Worm (Caenorhabditis elegans): ENCODE data around the gene C01B10.11.

The C01B10.11 gene

ce11 chrIV:6634789-6635188, 23.0 kb upstream of the C01B10.11 start, which contains the start of gene metl-13:
Gene metl-13, plus strand, starts transcription at chrIV:6635089.
- TF ChIP-seq sea-1 (GFP tag; conservative IDR thresholded peaks at IDR 0.05): no peak
- no peak for TF ChIP-seq ets-7 (tag; optimal IDR thresholded peaks at IDR 0.05)
- no peak for TF ChIP-seq F13C5.2 (tag; optimal IDR thresholded peaks at IDR 0.05)
- no peak for TF ChIP-seq ceh-36 (tag; optimal IDR thresholded peaks at IDR 0.05)
- no peak for TF ChIP-seq flt-1 (GFP tag; IDR thresholded peaks at IDR 0.05)
- TF ChIP-seq ceh-13 (GFP tag; optimal IDR thresholded peaks at IDR 0.05): no peak
- no peak for TF ChIP-seq tra-4 (tag; optimal IDR thresholded peaks at IDR 0.05)
- TF ChIP-seq pes-1 (GFP tag; IDR thresholded peaks at IDR 0.05): no peak
- TF ChIP-seq hmbx-1 (tag; optimal IDR thresholded peaks at IDR 0.05): no peak
- no peak for TF ChIP-seq tbx-11 (GFP tag; IDR thresholded peaks at IDR 0.05)
- TF ChIP-seq B0310.2 (tag; optimal IDR thresholded peaks at IDR 0.05): no peak
- TF ChIP-seq aly-1 (tag; optimal IDR thresholded peaks at IDR 0.05): no peak
- no peak for TF ChIP-seq hmg-4 (GFP tag; optimal IDR thresholded peaks at IDR 0.05)
- no peak for TF ChIP-seq ama-1 (optimal IDR thresholded peaks at IDR 0.05)
- no peak for TF ChIP-seq scrt-1 (GFP tag; IDR thresholded peaks at IDR 0.05)
- no peak for TF ChIP-seq hnd-1 (tag; optimal IDR thresholded peaks at IDR 0.05)
- no peak for TF ChIP-seq tbx-37 (GFP tag; conservative IDR thresholded peaks at IDR 0.05)

DNA sequence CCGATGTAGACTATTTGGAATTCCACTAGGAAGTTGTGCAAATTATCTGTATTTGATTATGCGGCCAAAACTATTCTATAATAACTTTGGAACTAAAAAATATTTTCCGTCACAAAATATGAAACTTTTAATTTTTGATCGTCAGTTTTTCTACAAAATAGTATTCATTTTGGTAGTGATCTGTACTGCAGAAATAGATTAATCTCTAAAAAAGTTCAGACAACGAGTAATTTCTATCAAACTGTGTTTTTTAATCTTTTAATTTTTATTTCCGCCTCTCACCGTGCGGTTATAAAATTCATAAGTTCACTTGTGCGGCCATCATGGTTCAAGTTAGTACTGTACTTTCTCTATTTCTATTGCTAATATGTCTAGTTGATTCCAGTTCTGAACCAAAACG, 19.5 kb upstream of the C01B10.11 start, which contains the start of gene C01B10.7:
C01B10.7 (plus strand) TSS at position 301 of the 400 bp plus-strand sequence.
- TF ChIP-seq F13C5.2 (tag; optimal IDR thresholded peaks at IDR 0.05) (no peak), ama-1 (optimal IDR thresholded peaks at IDR 0.05) (no peak)

ce11 chrIV:6639880-6640279, 17.9 kb upstream of the C01B10.11 start, which contains the start of gene C01B10.6:
Gene C01B10.6, plus strand, starts transcription at chrIV:6640180.
- no peak for TF ChIP-seq F13C5.2 (tag; optimal IDR thresholded peaks at IDR 0.05)
- no peak for TF ChIP-seq sea-1 (GFP tag; conservative IDR thresholded peaks at IDR 0.05)
- TF ChIP-seq ama-1 (optimal IDR thresholded peaks at IDR 0.05): no peak
- no peak for TF ChIP-seq B0310.2 (tag; optimal IDR thresholded peaks at IDR 0.05)
- TF ChIP-seq aly-1 (tag; optimal IDR thresholded peaks at IDR 0.05): no peak
- no peak for TF ChIP-seq pes-1 (GFP tag; IDR thresholded peaks at IDR 0.05)
- TF ChIP-seq hmg-4 (GFP tag; optimal IDR thresholded peaks at IDR 0.05): no peak
- no peak for TF ChIP-seq ceh-13 (GFP tag; optimal IDR thresholded peaks at IDR 0.05)
- TF ChIP-seq ceh-36 (tag; optimal IDR thresholded peaks at IDR 0.05): no peak
- TF ChIP-seq scrt-1 (GFP tag; IDR thresholded peaks at IDR 0.05): no peak
- no peak for TF ChIP-seq tbx-37 (GFP tag; conservative IDR thresholded peaks at IDR 0.05)
- TF ChIP-seq ets-7 (tag; optimal IDR thresholded peaks at IDR 0.05): no peak
- TF ChIP-seq hmbx-1 (tag; optimal IDR thresholded peaks at IDR 0.05): no peak
- TF ChIP-seq flt-1 (GFP tag; IDR thresholded peaks at IDR 0.05): no peak
- no peak for TF ChIP-seq hnd-1 (tag; optimal IDR thresholded peaks at IDR 0.05)
- TF ChIP-seq tra-4 (tag; optimal IDR thresholded peaks at IDR 0.05): no peak
- no peak for TF ChIP-seq tbx-11 (GFP tag; IDR thresholded peaks at IDR 0.05)

DNA sequence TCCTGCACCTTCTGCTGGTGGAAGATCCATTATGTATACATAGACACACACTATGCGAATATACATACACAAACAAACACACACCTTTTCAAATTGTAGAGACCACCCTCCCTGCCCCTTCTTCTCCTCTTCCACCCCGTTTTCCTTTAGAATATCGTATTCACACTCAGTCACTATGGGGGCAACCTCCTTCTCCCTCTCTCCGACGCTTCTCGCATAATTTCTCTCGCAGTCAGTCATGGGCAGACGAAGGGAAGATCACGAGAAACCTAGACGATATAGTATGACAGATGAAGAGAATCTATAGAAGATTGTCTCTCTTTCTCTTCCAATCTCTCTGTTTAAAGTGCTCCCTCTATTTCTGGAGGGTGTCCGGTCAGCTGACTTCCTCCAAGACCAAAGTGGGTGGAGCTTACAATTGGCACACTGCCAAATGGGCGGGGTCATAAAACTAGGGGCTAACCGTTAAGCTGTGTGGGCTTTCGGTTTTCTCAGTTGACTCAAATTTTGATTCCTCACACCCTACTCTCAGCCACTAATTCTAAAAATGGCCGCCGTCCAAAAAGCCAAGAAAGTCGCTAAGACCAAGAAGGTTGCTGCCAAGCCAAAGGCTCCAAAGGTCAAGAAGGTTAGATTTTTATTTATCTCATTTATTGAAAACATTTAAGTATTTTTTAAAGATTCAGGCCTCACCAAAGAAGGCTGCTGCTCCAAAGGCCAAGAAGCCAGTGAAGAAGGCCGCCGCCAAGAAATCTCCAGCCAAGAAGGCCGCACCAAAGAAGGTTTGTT, 11.7 kb upstream of the C01B10.11 start, which contains the start of gene hil-7:
hil-7 (plus strand) TSS at position 446 of the 789 bp plus-strand sequence.
- TF ChIP-seq tbx-11 (GFP tag; IDR thresholded peaks at IDR 0.05) (no peak), ets-7 (tag; optimal IDR thresholded peaks at IDR 0.05) (no peak), hmg-4 (GFP tag; optimal IDR thresholded peaks at IDR 0.05) (peak; percentile 63), tra-4 (tag; optimal IDR thresholded peaks at IDR 0.05) (no peak), hnd-1 (tag; optimal IDR thresholded peaks at IDR 0.05) (no peak), B0310.2 (tag; optimal IDR thresholded peaks at IDR 0.05) (no peak), F13C5.2 (tag; optimal IDR thresholded peaks at IDR 0.05) (peak; percentile 12), ceh-36 (tag; optimal IDR thresholded peaks at IDR 0.05) (no peak), pes-1 (GFP tag; IDR thresholded peaks at IDR 0.05) (no peak; the same call in 1 of the 2 replicates), sea-1 (GFP tag; conservative IDR thresholded peaks at IDR 0.05) (no peak), hmbx-1 (tag; optimal IDR thresholded peaks at IDR 0.05) (no peak), scrt-1 (GFP tag; IDR thresholded peaks at IDR 0.05) (no peak), flt-1 (GFP tag; IDR thresholded peaks at IDR 0.05) (no peak), tbx-37 (GFP tag; conservative IDR thresholded peaks at IDR 0.05) (no peak), ama-1 (optimal IDR thresholded peaks at IDR 0.05) (peak; percentile 90), aly-1 (tag; optimal IDR thresholded peaks at IDR 0.05) (peak; percentile 61), ceh-13 (GFP tag; optimal IDR thresholded peaks at IDR 0.05) (no peak)

ce11 chrIV:6646905-6647304, 10.9 kb upstream of the C01B10.11 start:
- TF ChIP-seq ama-1 (optimal IDR thresholded peaks at IDR 0.05) (peak; percentile 57), scrt-1 (GFP tag; IDR thresholded peaks at IDR 0.05) (no peak), tbx-37 (GFP tag; conservative IDR thresholded peaks at IDR 0.05) (0 out of 2 replicates have a peak, but pooled peaks have one; percentile 13)

ce11 chrIV:6648625-6649024, 9.2 kb upstream of the C01B10.11 start:
- TF ChIP-seq ama-1 (optimal IDR thresholded peaks at IDR 0.05) (no peak), flt-1 (GFP tag; IDR thresholded peaks at IDR 0.05) (no peak; the same call in 1 of the 2 replicates), tbx-11 (GFP tag; IDR thresholded peaks at IDR 0.05) (no peak), hmbx-1 (tag; optimal IDR thresholded peaks at IDR 0.05) (no peak), ceh-36 (tag; optimal IDR thresholded peaks at IDR 0.05) (no peak), tbx-37 (GFP tag; conservative IDR thresholded peaks at IDR 0.05) (no peak), B0310.2 (tag; optimal IDR thresholded peaks at IDR 0.05) (peak; percentile 9), tra-4 (tag; optimal IDR thresholded peaks at IDR 0.05) (no peak), hmg-4 (GFP tag; optimal IDR thresholded peaks at IDR 0.05) (peak; percentile 70), F13C5.2 (tag; optimal IDR thresholded peaks at IDR 0.05) (no peak), ceh-13 (GFP tag; optimal IDR thresholded peaks at IDR 0.05) (no peak)

DNA sequence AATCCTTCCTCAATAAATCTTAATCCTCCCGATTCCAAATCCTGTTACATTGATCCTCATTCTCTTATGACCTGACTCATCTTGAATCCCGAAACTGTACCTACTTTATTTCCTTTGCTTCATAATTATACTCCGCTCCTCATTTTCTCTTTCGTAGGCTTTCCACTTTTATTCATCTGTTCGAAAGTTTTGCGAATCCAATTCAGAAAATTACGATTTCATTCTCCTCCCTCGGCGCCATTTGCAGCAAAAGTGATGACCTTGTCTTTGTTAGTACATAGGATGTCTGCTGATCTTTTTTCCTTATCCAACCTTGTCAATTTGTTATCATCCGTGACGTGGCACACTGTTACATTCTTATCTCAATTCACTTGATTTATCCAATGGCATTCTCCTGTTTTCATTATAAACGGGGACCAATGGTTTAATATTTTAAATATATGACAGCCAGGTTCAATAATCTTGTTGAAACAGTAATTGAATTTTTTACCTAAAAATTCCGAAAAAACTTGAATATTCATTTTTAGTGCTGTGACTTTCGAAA, 5.2 kb upstream of the C01B10.11 start:
- TF ChIP-seq tbx-37 (GFP tag; conservative IDR thresholded peaks at IDR 0.05): no peak
- TF ChIP-seq sea-1 (GFP tag; conservative IDR thresholded peaks at IDR 0.05): no peak
- TF ChIP-seq hmg-4 (GFP tag; optimal IDR thresholded peaks at IDR 0.05): no peak

Data from whole organism, early embryonic.